Fruit fly (Drosophila melanogaster): ENCODE results near the gene Cdc16.
A peak's percentile ranks its signal among the peaks of the same experiment; 100 is the strongest.

The Cdc16 gene

dm6 chr3R:23280806-23281257, at the start of gene Cdc16, which contains the start of gene orb:
Cdc16 (plus strand) TSS chr3R:23281201.
orb (minus strand) TSS chr3R:23280856.
- peak; percentile 8 for TF ChIP-seq cic (GFP tag; optimal IDR thresholded peaks at IDR 0.05)
- peak; percentile 51 for TF ChIP-seq tj (GFP tag; optimal IDR thresholded peaks at IDR 0.05)
- peak; percentile 92 for TF ChIP-seq CG14711 (tag; optimal IDR thresholded peaks at IDR 0.05)
- TF ChIP-seq kay (GFP tag; ENCODE audit: borderline replicate concordance): peak; percentile 52
- TF ChIP-seq Crg-1 (GFP tag; optimal IDR thresholded peaks at IDR 0.05): peak; percentile 72
- peak; percentile 92 for TF ChIP-seq CG33017 (tag; optimal IDR thresholded peaks at IDR 0.05)
- TF ChIP-seq toe (GFP tag; optimal IDR thresholded peaks at IDR 0.05): peak; percentile 74
- TF ChIP-seq bab1 (GFP tag; optimal IDR thresholded peaks at IDR 0.05): peak; percentile 93
- peak; percentile 64 for TF ChIP-seq CG5204 (GFP tag; optimal IDR thresholded peaks at IDR 0.05)
- TF ChIP-seq Hr96 (GFP tag; optimal IDR thresholded peaks at IDR 0.05): peak; percentile 53
- TF ChIP-seq ovo (GFP tag; optimal IDR thresholded peaks at IDR 0.05): peak; percentile 40
- peak; percentile 70 for TF ChIP-seq Clk (GFP tag; optimal IDR thresholded peaks at IDR 0.05)
- TF ChIP-seq CG1620 (GFP tag; optimal IDR thresholded peaks at IDR 0.05): peak; percentile 78
- peak; percentile 25 for TF ChIP-seq pad (GFP tag; optimal IDR thresholded peaks at IDR 0.05)
- no peak for TF ChIP-seq cnc (optimal IDR thresholded peaks at IDR 0.05)
- TF ChIP-seq CG12768 (GFP tag; optimal IDR thresholded peaks at IDR 0.05): peak; percentile 78
- TF ChIP-seq CG11617 (GFP tag; optimal IDR thresholded peaks at IDR 0.05): peak; percentile 83
- TF ChIP-seq CG7045 (GFP tag; optimal IDR thresholded peaks at IDR 0.05): peak; percentile 84
- TF ChIP-seq CG7101 (tag; optimal IDR thresholded peaks at IDR 0.05): peak; percentile 93
- peak; percentile 41 for TF ChIP-seq Mnt (GFP tag; optimal IDR thresholded peaks at IDR 0.05)

DNA sequence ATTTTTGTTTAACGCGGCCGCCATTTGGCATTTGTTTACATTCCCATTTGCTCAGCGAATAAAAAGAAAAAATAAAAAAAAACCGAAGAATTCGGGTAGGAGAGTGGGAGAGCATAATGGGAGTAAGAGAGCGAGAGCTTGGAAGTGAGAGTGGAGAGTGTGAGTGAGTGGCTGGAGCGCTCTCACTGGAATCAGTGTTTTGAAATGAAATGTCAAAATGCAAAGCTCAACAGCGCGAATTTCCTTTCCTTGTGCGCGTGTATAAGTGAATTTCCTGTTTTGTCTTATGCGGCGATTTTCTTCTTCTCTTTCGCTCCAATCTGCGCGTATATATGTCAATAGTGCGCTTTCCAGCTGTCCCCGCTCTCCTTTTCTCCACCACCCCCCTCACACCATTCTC, 42.0 kb upstream of the Cdc16 start:
- TF ChIP-seq ovo (GFP tag; optimal IDR thresholded peaks at IDR 0.05) (no peak), CG33017 (tag; optimal IDR thresholded peaks at IDR 0.05) (no peak), tj (GFP tag; optimal IDR thresholded peaks at IDR 0.05) (no peak), Mnt (GFP tag; optimal IDR thresholded peaks at IDR 0.05) (no peak), CG11617 (GFP tag; optimal IDR thresholded peaks at IDR 0.05) (no peak), CG5204 (GFP tag; optimal IDR thresholded peaks at IDR 0.05) (no peak), toe (GFP tag; optimal IDR thresholded peaks at IDR 0.05) (no peak), Hr96 (GFP tag; optimal IDR thresholded peaks at IDR 0.05) (no peak), Clk (GFP tag; optimal IDR thresholded peaks at IDR 0.05) (no peak), cnc (optimal IDR thresholded peaks at IDR 0.05) (no peak), cic (GFP tag; optimal IDR thresholded peaks at IDR 0.05) (no peak)

- TF ChIP-seq CG14711 (tag; optimal IDR thresholded peaks at IDR 0.05) (peak; percentile 85), CG33017 (tag; optimal IDR thresholded peaks at IDR 0.05) (peak; percentile 18), CG1620 (GFP tag; optimal IDR thresholded peaks at IDR 0.05) (no peak), cnc (optimal IDR thresholded peaks at IDR 0.05) (no peak), kay (GFP tag; ENCODE audit: borderline replicate concordance) (peak; percentile 25)
Observed at dm6 chr3R:23239934-23240632, 40.9 kb upstream of the Cdc16 start.

DNA sequence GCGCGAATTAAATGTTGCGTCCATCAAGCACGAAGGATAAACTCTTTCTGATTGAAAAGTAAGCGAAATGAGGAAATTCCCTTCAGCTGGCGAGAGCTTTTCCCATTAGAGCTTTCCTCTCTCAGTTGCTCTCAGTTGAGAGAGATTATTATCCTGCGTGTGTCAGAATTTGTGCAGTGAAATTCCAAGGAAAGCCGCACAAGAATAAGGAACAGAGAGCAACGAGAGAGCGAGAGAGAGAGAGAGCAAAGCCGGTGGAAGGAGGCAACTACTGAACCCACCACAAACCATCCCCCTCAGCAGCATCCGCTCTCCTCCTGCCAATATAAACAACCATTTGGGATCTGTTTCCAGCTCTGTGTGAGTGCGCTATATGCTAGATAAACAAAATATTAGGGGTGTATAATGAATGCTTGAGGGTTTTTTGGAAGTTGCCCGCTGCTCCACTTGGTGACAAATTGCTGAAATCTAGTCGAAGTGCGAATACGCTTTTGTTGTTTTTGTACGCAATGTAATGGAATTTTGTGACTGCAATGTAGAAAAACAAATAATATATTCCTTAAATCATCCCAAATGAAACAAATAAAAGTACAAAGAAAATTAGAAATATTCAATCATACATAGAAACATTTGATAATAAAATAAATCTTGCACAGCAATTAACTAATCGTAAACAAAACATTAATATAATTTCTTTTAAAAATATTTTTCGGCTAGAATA, 32.0 kb upstream of the Cdc16 start, which contains the start of gene CG4467:
TSS of gene CG4467 (minus strand) at position 51 of the 721 bp plus-strand sequence.
- no peak for TF ChIP-seq CG1620 (GFP tag; optimal IDR thresholded peaks at IDR 0.05)
- TF ChIP-seq bab1 (GFP tag; optimal IDR thresholded peaks at IDR 0.05): no peak
- no peak for TF ChIP-seq toe (GFP tag; optimal IDR thresholded peaks at IDR 0.05)
- no peak for TF ChIP-seq CG11617 (GFP tag; optimal IDR thresholded peaks at IDR 0.05)
- no peak for TF ChIP-seq Hr96 (GFP tag; optimal IDR thresholded peaks at IDR 0.05)
- TF ChIP-seq pad (GFP tag; optimal IDR thresholded peaks at IDR 0.05): no peak
- no peak for TF ChIP-seq ovo (GFP tag; optimal IDR thresholded peaks at IDR 0.05)
- TF ChIP-seq CG14711 (tag; optimal IDR thresholded peaks at IDR 0.05): no peak
- TF ChIP-seq tj (GFP tag; optimal IDR thresholded peaks at IDR 0.05): no peak
- TF ChIP-seq CG33017 (tag; optimal IDR thresholded peaks at IDR 0.05): no peak
- TF ChIP-seq CG5204 (GFP tag; optimal IDR thresholded peaks at IDR 0.05): no peak
- no peak for TF ChIP-seq Crg-1 (GFP tag; optimal IDR thresholded peaks at IDR 0.05)
- no peak for TF ChIP-seq Mnt (GFP tag; optimal IDR thresholded peaks at IDR 0.05)
- TF ChIP-seq cic (GFP tag; optimal IDR thresholded peaks at IDR 0.05): no peak
- TF ChIP-seq CG7101 (tag; optimal IDR thresholded peaks at IDR 0.05): no peak
- TF ChIP-seq Clk (GFP tag; optimal IDR thresholded peaks at IDR 0.05): no peak
- no peak for TF ChIP-seq cnc (optimal IDR thresholded peaks at IDR 0.05)
- no peak for TF ChIP-seq CG7045 (GFP tag; optimal IDR thresholded peaks at IDR 0.05)
- no peak for TF ChIP-seq kay (GFP tag; ENCODE audit: borderline replicate concordance)
- TF ChIP-seq CG12768 (GFP tag; optimal IDR thresholded peaks at IDR 0.05): no peak

dm6 chr3R:23251256-23251655, 29.7 kb upstream of the Cdc16 start, which contains the start of the genes Rad60 and EloA:
Rad60 (minus strand) TSS chr3R:23251477.
EloA (plus strand) TSS chr3R:23251563.
- TF ChIP-seq CG7101 (tag; optimal IDR thresholded peaks at IDR 0.05) (peak; percentile 82), toe (GFP tag; optimal IDR thresholded peaks at IDR 0.05) (peak; percentile 79), bab1 (GFP tag; optimal IDR thresholded peaks at IDR 0.05) (peak; percentile 85), tj (GFP tag; optimal IDR thresholded peaks at IDR 0.05) (peak; percentile 40), Hr96 (GFP tag; optimal IDR thresholded peaks at IDR 0.05) (peak; percentile 80), CG1620 (GFP tag; optimal IDR thresholded peaks at IDR 0.05) (peak; percentile 76), CG33017 (tag; optimal IDR thresholded peaks at IDR 0.05) (peak; percentile 44), cnc (optimal IDR thresholded peaks at IDR 0.05) (no peak), cic (GFP tag; optimal IDR thresholded peaks at IDR 0.05) (peak; percentile 16), CG11617 (GFP tag; optimal IDR thresholded peaks at IDR 0.05) (peak; percentile 72), Clk (GFP tag; optimal IDR thresholded peaks at IDR 0.05) (peak; percentile 56), pad (GFP tag; optimal IDR thresholded peaks at IDR 0.05) (peak; percentile 63), CG5204 (GFP tag; optimal IDR thresholded peaks at IDR 0.05) (no peak), CG14711 (tag; optimal IDR thresholded peaks at IDR 0.05) (peak; percentile 100), Crg-1 (GFP tag; optimal IDR thresholded peaks at IDR 0.05) (peak; percentile 74), Mnt (GFP tag; optimal IDR thresholded peaks at IDR 0.05) (peak; percentile 67), CG12768 (GFP tag; optimal IDR thresholded peaks at IDR 0.05) (peak; percentile 72), ovo (GFP tag; optimal IDR thresholded peaks at IDR 0.05) (peak; percentile 43), CG7045 (GFP tag; optimal IDR thresholded peaks at IDR 0.05) (peak; percentile 68), kay (GFP tag; ENCODE audit: borderline replicate concordance) (no peak)
